Fruit fly (Drosophila melanogaster): ENCODE measurements around the gene Ndc1.

DNA sequence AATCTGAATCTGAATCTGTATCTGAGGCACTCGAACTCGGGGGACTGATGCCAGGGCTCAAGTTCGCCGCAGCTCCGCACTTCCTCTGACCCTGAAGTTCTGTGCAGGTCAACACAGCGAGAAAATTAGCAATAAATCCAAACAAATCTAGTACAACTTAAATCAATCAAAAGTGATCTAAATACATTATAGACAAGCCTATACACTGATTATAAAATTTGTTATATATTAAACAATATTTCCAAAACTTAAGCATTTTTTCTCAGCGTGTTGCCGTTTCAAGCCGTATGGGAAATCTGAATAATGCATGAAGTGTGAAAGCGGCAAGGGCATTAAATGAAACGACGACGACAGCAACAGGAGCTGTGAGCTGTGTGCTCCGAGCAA is 9.2 kb upstream of the Ndc1 start:
- TF ChIP-seq h (optimal IDR thresholded peaks at IDR 0.05) (no peak), ttk (optimal IDR thresholded peaks at IDR 0.05) (no peak), insv (optimal IDR thresholded peaks at IDR 0.05) (no peak), Myc (optimal IDR thresholded peaks at IDR 0.05) (no peak)

Data from Kc167 (cell line).